Fruit fly (Drosophila melanogaster) whole organism, prepupa: Measurements from ENCODE around the gene CG15198.

Source experiments
- CG11762 ChIP-seq: fragments of 200-800 bp; sonication (Bioruptor generic); optimal IDR thresholded peaks from 3 replicates; lab custom pipeline; 2016; ENCODE audit warnings: missing biosample characterization, missing genetic modification characterization; ENCODE audit not compliant: insufficient read depth
- CG1621 ChIP-seq: fragments of 200-800 bp; sonication (Bioruptor generic); optimal IDR thresholded peaks from 3 replicates; lab custom pipeline; 2018; ENCODE audit warnings: missing biosample characterization, mild to moderate bottlenecking, missing genetic modification characterization
- CG31627 ChIP-seq: fragments of 200-800 bp; sonication (Bioruptor generic); optimal IDR thresholded peaks from 3 replicates; lab custom pipeline; 2016; ENCODE audit warnings: missing biosample characterization, missing genetic modification characterization
- CG34406 ChIP-seq: fragments of 200-800 bp; sonication (Bioruptor generic); optimal IDR thresholded peaks from 3 replicates; lab custom pipeline; 2016; ENCODE audit warnings: missing biosample characterization, missing genetic modification characterization
- CG6792 ChIP-seq: fragments of 200-800 bp; sonication (Bioruptor generic); optimal IDR thresholded peaks from 3 replicates; lab custom pipeline; 2016; ENCODE audit warnings: missing biosample characterization, missing genetic modification characterization
- CG6808 ChIP-seq: fragments of 200-800 bp; sonication (Bioruptor generic); optimal IDR thresholded peaks from 3 replicates; lab custom pipeline; 2017; ENCODE audit warnings: missing biosample characterization, missing genetic modification characterization, mild to moderate bottlenecking, moderate library complexity, missing genetic modification reagents
- CG8632 ChIP-seq: fragments of 200-800 bp; sonication (Bioruptor generic); optimal IDR thresholded peaks from 3 replicates; lab custom pipeline; 2016; ENCODE audit warnings: missing biosample characterization, missing genetic modification characterization
- Ets96B ChIP-seq: fragments of 200-800 bp; optimal IDR thresholded peaks from 2 replicates; lab custom pipeline; 2019; ENCODE audit warnings: missing biosample characterization, mild to moderate bottlenecking, missing genetic modification characterization, moderate library complexity
- Met ChIP-seq: fragments of 200-800 bp; sonication (Bioruptor generic); optimal IDR thresholded peaks from 3 replicates; lab custom pipeline; 2016; ENCODE audit warnings: missing biosample characterization, missing genetic modification characterization
- Sox102F ChIP-seq: fragments of 200-800 bp; sonication (Bioruptor generic); optimal IDR thresholded peaks from 2 replicates; lab custom pipeline; 2016; ENCODE audit warnings: missing biosample characterization, mild to moderate bottlenecking, missing genetic modification characterization
- acj6 ChIP-seq: fragments of 200-800 bp; sonication (Bioruptor generic); optimal IDR thresholded peaks from 3 replicates; lab custom pipeline; 2016; ENCODE audit warnings: missing biosample characterization, missing genetic modification characterization
- eg ChIP-seq: fragments of 200-800 bp; sonication (Bioruptor generic); IDR thresholded peaks from 3 replicates; pipeline ENCODE4 v1.3.6; 2022; ENCODE audit warnings: missing biosample characterization, missing genetic modification characterization
- fd85E ChIP-seq: fragments of 200-800 bp; sonication (Bioruptor generic); optimal IDR thresholded peaks from 3 replicates; lab custom pipeline; 2016; ENCODE audit warnings: missing biosample characterization, missing genetic modification characterization
- salr ChIP-seq, 2 experiments: fragments of 200-800 bp; sonication (Bioruptor generic); optimal IDR thresholded peaks; 3 replicates each; lab custom pipeline; 2016 to 2018; ENCODE audit warnings: missing biosample characterization in 2 of 2, missing genetic modification characterization in 2 of 2, mild to moderate bottlenecking in 1 of 2
- ss ChIP-seq, 2 experiments: fragments of 200-800 bp; sonication (Bioruptor generic); optimal IDR thresholded peaks; 2 replicates in 1 of 2; 3 replicates in 1 of 2; lab custom pipeline; 2017 to 2018; ENCODE audit warnings: mild to moderate bottlenecking in 2 of 2, missing biosample characterization in 2 of 2, missing genetic modification characterization in 2 of 2, moderate library complexity in 1 of 2
- topi ChIP-seq: fragments of 200-800 bp; sonication (Bioruptor generic); optimal IDR thresholded peaks from 3 replicates; lab custom pipeline; 2016; ENCODE audit warnings: missing biosample characterization, missing genetic modification characterization
- vri ChIP-seq: fragments of 200-800 bp; sonication (Bioruptor generic); optimal IDR thresholded peaks from 3 replicates; lab custom pipeline; 2016; ENCODE audit warnings: missing biosample characterization, mild to moderate bottlenecking, missing genetic modification characterization

The CG15198 gene

DNA sequence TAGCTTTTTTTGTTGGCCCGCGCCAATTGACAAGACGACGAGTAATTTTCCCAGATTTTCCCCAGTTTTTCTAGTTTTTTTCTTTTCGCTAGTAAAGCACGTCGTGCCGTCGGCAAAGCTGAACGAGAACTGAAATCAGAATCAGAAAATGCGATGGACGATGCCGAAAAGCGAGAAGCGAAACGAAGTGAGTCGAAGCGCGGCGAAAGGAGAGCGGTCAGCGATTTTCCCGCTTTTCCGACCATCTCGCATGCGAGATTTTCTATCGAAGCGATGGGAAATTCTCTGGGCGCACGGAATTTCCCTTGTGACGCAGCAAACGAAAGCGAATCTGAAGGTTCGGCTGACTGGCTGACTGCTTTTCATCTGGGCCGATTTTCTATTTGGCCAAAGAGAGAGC, 45.5 kb downstream of the CG15198 start:
- TF ChIP-seq vri (GFP tag; lab: Kevin White, UChicago): no peak
- no peak for TF ChIP-seq CG8632 (GFP tag; lab: Kevin White, UChicago)
- TF ChIP-seq CG31627 (GFP tag; lab: Kevin White, UChicago): no peak
- no peak for TF ChIP-seq CG6792 (GFP tag; lab: Kevin White, UChicago)
- TF ChIP-seq fd85E (GFP tag; lab: Kevin White, UChicago): no peak
- no peak for TF ChIP-seq CG34406
- TF ChIP-seq topi (GFP tag; lab: Kevin White, UChicago): no peak
- TF ChIP-seq ss (GFP tag; optimal IDR thresholded peaks at IDR 0.05; lab: Kevin White, UChicago): no peak
- no peak for TF ChIP-seq CG6808 (GFP tag; lab: Kevin White, UChicago)
- TF ChIP-seq acj6 (GFP tag; lab: Kevin White, UChicago): no peak
- TF ChIP-seq Sox102F (GFP tag; lab: Kevin White, UChicago): no peak
- no peak for TF ChIP-seq eg (GFP tag; lab: Robert Waterston, UW)

DNA sequence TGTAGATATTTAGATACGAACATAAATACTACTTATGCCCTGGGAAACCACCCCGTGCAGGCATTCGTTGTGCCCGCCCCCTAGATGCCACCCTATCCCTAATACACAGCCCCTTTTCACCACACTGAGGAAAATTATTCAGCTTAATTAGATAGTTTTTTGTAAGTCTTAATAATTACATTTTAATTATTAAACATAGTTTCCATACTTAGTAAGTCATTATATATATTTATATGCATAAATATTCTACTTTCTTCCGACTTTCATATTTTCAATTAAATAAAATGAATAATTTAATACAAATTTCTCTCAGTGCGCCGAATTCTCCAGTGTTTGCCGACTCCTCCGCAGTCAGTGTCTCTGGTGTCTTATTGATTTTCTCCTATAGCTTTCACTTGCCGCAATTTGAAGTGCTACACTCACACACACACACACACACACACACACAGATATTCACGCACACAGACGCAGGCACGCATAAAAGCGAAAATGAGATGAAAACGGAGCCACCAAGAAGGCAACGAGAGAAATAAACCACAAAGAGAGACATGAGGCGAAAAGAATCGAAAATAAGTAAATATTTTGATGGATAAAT, 47.5 kb downstream of the CG15198 start:
- TF ChIP-seq CG11762 (no peak), salr (GFP tag; optimal IDR thresholded peaks at IDR 0.05; lab: Kevin White, UChicago) (no peak), Ets96B (tag; lab: Kevin White, UChicago) (no peak), Sox102F (GFP tag; lab: Kevin White, UChicago) (no peak), Met (GFP tag; lab: Kevin White, UChicago) (no peak), CG1621 (tag; lab: Kevin White, UChicago) (no peak), vri (GFP tag; lab: Kevin White, UChicago) (no peak)
